Worm (Caenorhabditis elegans) whole organism, midembryonic: Measurements from ENCODE around the gene nspg-7.2.
"Not testable (repeated sequence)": the region's sequence is repeated elsewhere in the genome, so short reads cannot be mapped to it uniquely, and the experiment has no call there.

Source experiments
- T22C8.4 ChIP-seq: fragments of 200-800 bp; sonication (Bioruptor generic); IDR thresholded peaks from 2 replicates; pipeline ENCODE4 v1.3.6; 2022; ENCODE audit warnings: missing genetic modification characterization, missing compliant biosample characterization
- cog-1 ChIP-seq: sonication (generic microtip); optimal IDR thresholded peaks from 2 replicates; lab custom pipeline; 2016; ENCODE audit warnings: missing genetic modification characterization, missing compliant biosample characterization
- flt-1 ChIP-seq: fragments of 200-800 bp; sonication (Bioruptor generic); IDR thresholded peaks from 2 replicates; pipeline ENCODE4 v1.3.6; 2022; ENCODE audit warnings: missing genetic modification characterization, missing compliant biosample characterization
- klf-2 ChIP-seq: fragments of 200-800 bp; sonication (Bioruptor generic); conservative IDR thresholded peaks from 2 replicates; pipeline ENCODE4 v1.3.6; 2022; ENCODE audit warnings: missing genetic modification reagents, missing genetic modification characterization, missing compliant biosample characterization
- med-1 ChIP-seq: sonication (generic microtip); optimal IDR thresholded peaks from 2 replicates; lab custom pipeline; 2017; ENCODE audit warnings: missing genetic modification characterization, mild to moderate bottlenecking, missing compliant biosample characterization, antibody characterized with exemption, missing genetic modification reagents; ENCODE audit not compliant: insufficient read depth
- ref-1 ChIP-seq: fragments of 200-800 bp; sonication (Bioruptor generic); conservative IDR thresholded peaks from 2 replicates; pipeline ENCODE4 v1.3.6; 2022; ENCODE audit warnings: missing genetic modification reagents, missing genetic modification characterization, missing compliant biosample characterization
- tab-1 ChIP-seq: fragments of 200-800 bp; sonication (Bioruptor generic); IDR thresholded peaks from 2 replicates; pipeline ENCODE4 v1.3.6; 2022; ENCODE audit warnings: missing genetic modification characterization, missing compliant biosample characterization
- ztf-23 ChIP-seq: fragments of 200-800 bp; sonication (Bioruptor generic); IDR thresholded peaks from 2 replicates; pipeline ENCODE4 v1.3.6; 2022; ENCODE audit warnings: missing genetic modification reagents, missing genetic modification characterization, missing compliant biosample characterization
- ztf-29 ChIP-seq: fragments of 200-800 bp; sonication (Bioruptor generic); IDR thresholded peaks from 2 replicates; pipeline ENCODE4 v1.3.6; 2022; ENCODE audit warnings: missing genetic modification reagents, missing genetic modification characterization, missing compliant biosample characterization

nspg-7.2 gene

DNA sequence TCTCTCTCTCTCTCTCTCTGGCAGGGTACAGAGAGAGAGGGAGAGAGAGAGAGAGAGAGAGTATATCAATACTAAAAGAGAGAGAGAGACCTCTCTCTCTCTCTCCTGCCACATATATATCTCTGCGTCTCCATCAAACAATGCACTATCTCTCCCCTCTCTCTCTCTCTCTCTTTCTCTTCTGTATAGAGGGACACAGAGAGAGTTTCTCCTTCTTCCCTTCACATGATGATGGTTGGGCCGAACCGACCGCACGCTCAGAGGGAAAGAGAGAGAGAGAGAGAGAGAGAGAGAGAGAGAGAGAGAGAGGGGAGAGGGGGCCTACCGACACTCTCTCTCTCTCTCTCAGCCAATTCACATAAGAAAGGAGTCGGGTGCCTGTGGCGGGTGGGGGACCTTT, 13.5 kb upstream of the nspg-7.2 start:
- TF ChIP-seq cog-1 (peak; percentile 72), flt-1 (GFP tag; lab: Robert Waterston, UW) (0 out of 2 replicates have a peak, but pooled peaks have one; percentile 21), T22C8.4 (GFP tag; lab: Robert Waterston, UW) (no peak)

DNA sequence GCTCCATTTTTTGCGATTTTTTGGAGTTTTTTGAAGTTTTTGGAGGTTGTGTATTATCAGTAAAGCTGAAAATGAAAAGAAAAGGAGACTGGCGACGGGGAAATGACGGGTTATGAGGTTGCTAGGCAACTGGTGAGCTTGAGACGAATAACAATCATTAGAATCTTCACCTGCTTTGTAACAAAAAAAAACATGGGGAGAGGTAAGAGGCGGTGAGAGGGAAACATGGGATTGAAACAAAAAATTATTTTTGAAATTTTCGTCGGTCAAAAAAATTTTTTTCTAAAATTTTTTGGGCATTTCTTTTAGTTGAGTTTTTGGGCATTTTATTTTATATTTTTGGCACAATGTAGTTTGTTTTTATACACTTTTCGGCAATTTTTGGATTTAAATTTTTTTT, 8.4 kb upstream of the nspg-7.2 start, which contains the start of gene Y53G8AM.7:
TSS of gene Y53G8AM.7 (minus strand) at position 101 of the 400 bp plus-strand sequence.
- TF ChIP-seq klf-2 (GFP tag; lab: Robert Waterston, UW) (no peak), flt-1 (GFP tag; lab: Robert Waterston, UW) (no peak), cog-1 (no peak), tab-1 (no peak), ztf-29 (GFP tag; lab: Robert Waterston, UW) (no peak), med-1 (GFP tag; lab: Kevin White, UChicago) (no peak), T22C8.4 (GFP tag; lab: Robert Waterston, UW) (no peak)

DNA sequence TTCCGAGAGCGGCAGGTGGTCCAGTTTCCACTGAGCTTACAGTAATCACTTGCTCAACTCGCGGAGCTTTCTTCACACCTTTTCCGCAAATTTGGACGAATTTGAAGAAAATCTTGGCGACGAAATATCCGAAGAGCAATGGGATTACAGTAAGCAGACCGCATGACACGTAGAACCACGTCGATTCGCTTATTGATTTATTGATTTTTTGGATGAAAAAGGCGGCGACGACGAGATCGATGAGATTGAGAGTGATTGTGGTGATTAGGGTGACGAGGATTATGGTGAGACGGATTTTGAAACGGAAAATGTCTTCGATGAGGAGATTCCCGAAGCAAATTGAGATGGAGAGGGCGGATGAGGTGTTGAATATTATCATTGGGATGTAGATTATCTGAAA, 5.5 kb upstream of the nspg-7.2 start:
- TF ChIP-seq ztf-29 (GFP tag; lab: Robert Waterston, UW) (no peak), T22C8.4 (GFP tag; lab: Robert Waterston, UW) (peak; percentile 36; the same call in 1 of the 2 replicates), tab-1 (no peak), cog-1 (no peak), ref-1 (GFP tag; lab: Robert Waterston, UW) (no peak)

DNA sequence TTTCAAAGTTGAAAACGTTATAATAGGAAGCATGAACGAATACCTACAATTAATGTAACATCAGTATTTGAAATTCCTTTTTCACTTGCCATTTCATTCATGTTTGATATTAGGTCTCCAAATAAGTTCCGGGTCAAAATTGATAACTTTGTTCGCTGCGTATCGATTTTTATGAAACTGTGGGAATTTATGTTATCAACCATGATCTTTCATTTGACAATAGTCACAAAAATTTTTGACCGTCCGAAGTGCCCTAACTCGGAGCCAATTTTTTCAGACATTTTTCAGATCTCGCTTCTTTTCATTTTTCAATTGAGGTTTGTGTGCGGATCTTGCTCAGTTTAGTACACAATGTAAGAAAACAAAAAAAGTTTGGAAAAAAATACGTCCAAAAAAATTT, 1.5 kb upstream of the nspg-7.2 start, which contains the start of gene Y53G8AM.6:
TSS of gene Y53G8AM.6 (minus strand) at position 101 of the 400 bp plus-strand sequence.
- not testable (repeated sequence) for TF ChIP-seq ref-1, ztf-29, T22C8.4 (GFP tag; lab: Robert Waterston, UW)

DNA sequence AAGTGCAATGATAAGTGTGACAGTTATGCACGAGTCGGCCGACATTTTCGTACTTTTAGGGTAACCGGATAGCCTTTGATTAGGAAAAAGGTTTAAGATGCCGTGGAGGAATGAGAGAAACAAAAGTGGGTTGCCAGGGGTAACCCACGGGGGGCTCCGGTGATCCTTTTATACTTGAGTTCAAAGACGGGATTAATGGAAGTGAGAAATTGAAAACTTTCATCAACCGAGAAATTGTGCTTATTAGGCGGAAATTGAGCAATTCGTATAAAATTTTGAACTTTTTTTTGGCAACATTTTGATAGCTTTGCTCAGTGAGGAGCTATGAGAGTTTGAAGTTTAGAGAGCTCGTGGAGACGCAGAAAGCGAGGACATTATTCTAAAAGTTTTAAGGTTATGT, 2.6 kb downstream of the nspg-7.2 start, which contains the start of gene Y53G8AM.4:
TSS of gene Y53G8AM.4 (minus strand) at position 101 of the 400 bp plus-strand sequence.
- TF ChIP-seq T22C8.4 (GFP tag; lab: Robert Waterston, UW) (no peak), flt-1 (GFP tag; lab: Robert Waterston, UW) (no peak), ztf-29 (GFP tag; lab: Robert Waterston, UW) (no peak), cog-1 (no peak), klf-2 (GFP tag; lab: Robert Waterston, UW) (no peak), med-1 (GFP tag; lab: Kevin White, UChicago) (no peak)

DNA sequence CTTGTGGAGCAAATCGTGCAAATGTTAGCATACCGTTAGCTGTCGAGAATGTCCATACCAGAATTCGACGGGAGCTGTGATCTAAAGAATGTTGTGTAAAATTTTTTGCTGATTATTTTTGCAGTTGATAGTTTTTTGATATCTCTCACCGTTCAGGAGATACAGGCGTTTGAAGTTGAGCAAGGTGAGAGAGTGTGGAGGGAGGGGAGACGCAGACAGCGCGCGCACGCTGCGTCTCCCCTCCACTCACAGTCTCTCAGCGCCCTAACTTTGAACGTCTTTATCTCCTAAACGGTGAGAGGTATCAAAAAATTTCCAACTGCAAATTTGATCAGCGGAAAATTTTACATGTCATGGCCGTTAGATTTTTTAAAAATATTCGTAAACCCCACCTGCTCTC, 3.2 kb downstream of the nspg-7.2 start:
- TF ChIP-seq tab-1, result no peak
- no peak for TF ChIP-seq flt-1 (GFP tag; lab: Robert Waterston, UW)
- no peak for TF ChIP-seq T22C8.4 (GFP tag; lab: Robert Waterston, UW)
- no peak for TF ChIP-seq med-1 (GFP tag; lab: Kevin White, UChicago)
- TF ChIP-seq ztf-29 (GFP tag; lab: Robert Waterston, UW), result no peak
- no peak for TF ChIP-seq cog-1
- TF ChIP-seq klf-2 (GFP tag; lab: Robert Waterston, UW), result no peak
- TF ChIP-seq ztf-23 (GFP tag; lab: Robert Waterston, UW), result no peak
- TF ChIP-seq ref-1 (GFP tag; lab: Robert Waterston, UW), result no peak

DNA sequence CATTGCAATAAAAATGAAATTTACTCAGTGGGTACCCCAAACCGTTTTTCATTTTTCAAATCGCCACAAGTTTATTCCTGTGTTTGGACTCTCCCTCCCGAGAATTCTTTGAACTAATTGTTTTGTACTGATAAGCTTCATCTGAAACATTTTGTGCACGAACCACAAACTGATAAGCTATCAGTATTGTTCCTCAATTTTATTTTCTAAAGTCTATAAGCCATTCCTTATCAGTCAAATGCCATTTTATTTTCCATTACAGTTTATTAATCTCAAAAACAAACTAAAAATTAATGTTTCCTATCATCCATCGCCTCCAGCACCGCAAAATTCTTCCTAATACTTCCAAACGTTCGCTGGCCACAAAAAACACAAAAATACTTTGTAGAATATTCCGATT, 4.5 kb downstream of the nspg-7.2 start:
- TF ChIP-seq ref-1 (GFP tag; lab: Robert Waterston, UW) (no peak), tab-1 (no peak), ztf-23 (GFP tag; lab: Robert Waterston, UW) (no peak), med-1 (GFP tag; lab: Kevin White, UChicago) (no peak), T22C8.4 (GFP tag; lab: Robert Waterston, UW) (no peak)

DNA sequence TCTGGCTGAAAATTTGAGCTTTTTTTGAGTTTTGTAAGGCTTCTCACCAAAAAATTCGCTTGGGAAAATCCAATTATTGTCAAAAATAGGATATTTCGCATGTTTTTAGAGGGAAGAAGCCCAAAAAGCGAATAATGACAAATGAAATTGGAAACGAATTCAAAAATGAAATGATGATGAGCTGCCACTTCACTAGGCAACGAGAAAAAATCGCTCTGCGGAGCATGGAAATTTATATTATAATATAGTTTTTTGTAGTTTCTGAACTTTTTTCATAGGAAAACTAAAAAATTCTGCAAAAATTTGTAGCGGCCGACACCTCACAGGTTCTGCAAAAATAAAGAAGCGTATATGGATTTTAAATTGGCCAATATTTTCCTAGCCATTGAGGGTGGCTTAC, 5.2 kb downstream of the nspg-7.2 start, which contains the start of gene Y53G8AL.3:
TSS of gene Y53G8AL.3 (minus strand) at position 101 of the 400 bp plus-strand sequence.
- TF ChIP-seq flt-1 (GFP tag; lab: Robert Waterston, UW), result no peak
- TF ChIP-seq T22C8.4 (GFP tag; lab: Robert Waterston, UW), result no peak
- TF ChIP-seq ztf-23 (GFP tag; lab: Robert Waterston, UW), result no peak
- TF ChIP-seq med-1 (GFP tag; lab: Kevin White, UChicago), result no peak
- TF ChIP-seq tab-1, result no peak
- no peak for TF ChIP-seq ref-1 (GFP tag; lab: Robert Waterston, UW)
- no peak for TF ChIP-seq klf-2 (GFP tag; lab: Robert Waterston, UW)
- TF ChIP-seq cog-1, result no peak
- TF ChIP-seq ztf-29 (GFP tag; lab: Robert Waterston, UW), result no peak

DNA sequence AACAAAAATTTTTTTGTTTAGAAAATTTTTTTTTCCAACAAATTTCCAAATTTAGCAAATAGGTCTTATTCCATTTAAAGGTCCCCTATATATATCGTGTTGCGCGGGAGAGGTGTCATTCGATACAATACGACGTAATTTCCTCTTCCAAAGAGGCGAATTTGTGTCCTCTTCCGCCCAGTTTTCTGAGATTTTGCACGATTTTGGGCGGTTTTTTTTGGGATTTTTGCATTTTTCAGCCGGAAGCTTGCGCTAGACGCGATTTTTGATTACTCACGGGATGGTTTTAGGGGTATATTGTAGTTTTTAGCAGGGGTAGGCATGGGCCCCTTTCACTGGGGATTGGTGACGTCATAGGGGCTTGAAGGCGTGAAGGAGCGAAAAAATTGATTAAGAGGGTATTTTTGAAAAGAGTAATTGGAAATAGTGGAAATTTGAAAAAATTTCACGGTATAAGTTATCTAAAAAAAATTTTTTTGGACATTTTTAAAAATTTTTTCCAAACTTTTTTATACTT, 7.6 kb downstream of the nspg-7.2 start, which contains the start of gene Y53G8AL.4:
TSS of gene Y53G8AL.4 (minus strand) at position 51 of the 517 bp plus-strand sequence.
- no peak for TF ChIP-seq cog-1
- TF ChIP-seq tab-1, result no peak
- no peak for TF ChIP-seq ztf-29 (GFP tag; lab: Robert Waterston, UW)
- TF ChIP-seq klf-2 (GFP tag; lab: Robert Waterston, UW), result no peak

DNA sequence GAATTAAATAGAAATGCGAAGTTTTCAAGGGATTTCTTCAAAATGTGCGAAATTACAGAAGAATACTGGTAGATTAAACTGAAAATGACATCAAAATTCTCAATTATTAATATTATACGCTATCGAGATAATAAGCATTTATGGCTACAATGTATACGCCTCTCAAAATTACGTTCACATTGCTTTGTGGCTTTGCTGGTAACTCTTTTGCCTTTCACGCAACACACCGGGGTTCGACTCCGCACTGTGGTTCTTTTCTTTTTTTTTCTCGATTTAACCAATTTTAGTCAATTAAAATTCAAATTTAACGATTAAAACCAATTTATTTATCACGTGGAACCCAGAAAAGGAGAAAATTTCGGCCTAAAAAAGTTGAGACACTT, 9.2 kb downstream of the nspg-7.2 start:
- TF ChIP-seq ztf-23 (GFP tag; lab: Robert Waterston, UW) (peak; percentile 43), ztf-29 (GFP tag; lab: Robert Waterston, UW) (no peak), ref-1 (GFP tag; lab: Robert Waterston, UW) (no peak), cog-1 (no peak), med-1 (GFP tag; lab: Kevin White, UChicago) (peak; percentile 23), flt-1 (GFP tag; lab: Robert Waterston, UW) (peak; percentile 76), klf-2 (GFP tag; lab: Robert Waterston, UW) (no peak), T22C8.4 (GFP tag; lab: Robert Waterston, UW) (peak; percentile 24; the same call in 1 of the 2 replicates), tab-1 (peak; percentile 60; the same call in 1 of the 2 replicates)
